Fruit fly (Drosophila melanogaster) whole organism, wandering third instar larva: ENCODE data around the gene CG10959.

Source experiments
- Abd-B ChIP-seq: fragments of >200 bp; optimal IDR thresholded peaks from 2 replicates; lab custom pipeline; 2017; ENCODE audit warnings: missing biosample characterization, missing genetic modification characterization
- CG32264 ChIP-seq: fragments of 200-800 bp; sonication (Bioruptor generic); optimal IDR thresholded peaks from 2 replicates; lab custom pipeline; 2016; ENCODE audit warnings: missing biosample characterization, missing genetic modification characterization
- CG9705 ChIP-seq: fragments of 200-800 bp; sonication (Bioruptor generic); optimal IDR thresholded peaks from 2 replicates; lab custom pipeline; 2018; ENCODE audit warnings: missing biosample characterization, mild to moderate bottlenecking, missing genetic modification characterization
- CrebA ChIP-seq: fragments of 200-800 bp; sonication (Bioruptor generic); optimal IDR thresholded peaks from 2 replicates; lab custom pipeline; 2016; ENCODE audit warnings: missing biosample characterization, mild to moderate bottlenecking, missing genetic modification characterization, borderline replicate concordance
- Dif ChIP-seq: fragments of 200-275, 200-300 bp; sonication (Bioruptor generic); optimal IDR thresholded peaks from 2 replicates; lab custom pipeline; 2018; ENCODE audit warnings: missing biosample characterization, missing genetic modification characterization; ENCODE audit not compliant: partially characterized antibody
- GATAd ChIP-seq: sonication (Bioruptor generic); optimal IDR thresholded peaks from 2 replicates; lab custom pipeline; 2016; ENCODE audit warnings: missing biosample characterization, missing genetic modification characterization
- HLH106 ChIP-seq: fragments of 200-800 bp; optimal IDR thresholded peaks from 3 replicates; lab custom pipeline; 2019; ENCODE audit warnings: missing biosample characterization, mild to moderate bottlenecking, missing genetic modification characterization, moderate library complexity
- Hnf4 ChIP-seq: fragments of 200-800 bp; sonication (Bioruptor generic); optimal IDR thresholded peaks from 2 replicates; lab custom pipeline; 2016; ENCODE audit warnings: missing biosample characterization, mild to moderate bottlenecking, missing genetic modification characterization
- Hr78 ChIP-seq: fragments of >200 bp; optimal IDR thresholded peaks from 2 replicates; lab custom pipeline; 2017; ENCODE audit warnings: missing biosample characterization, missing genetic modification characterization
- Hr83 ChIP-seq: fragments of 200-300 bp; sonication (Bioruptor generic); optimal IDR thresholded peaks from 2 replicates; lab custom pipeline; 2016; ENCODE audit warnings: missing biosample characterization, mild to moderate bottlenecking, missing genetic modification characterization, moderate library complexity; ENCODE audit not compliant: poor library complexity, severe bottlenecking
- Jra ChIP-seq: sonication (Bioruptor generic); optimal IDR thresholded peaks from 2 replicates; lab custom pipeline; 2016; ENCODE audit warnings: missing biosample characterization, missing genetic modification characterization
- Mio ChIP-seq: sonication (Bioruptor generic); optimal IDR thresholded peaks from 2 replicates; lab custom pipeline; 2016; ENCODE audit warnings: missing biosample characterization, missing genetic modification characterization
- Myc ChIP-seq: fragments of >200 bp; optimal IDR thresholded peaks from 2 replicates; lab custom pipeline; 2017
- Rel ChIP-seq, 2 experiments: fragments of 200-800 bp; sonication (Bioruptor generic) in 1 of 2; optimal IDR thresholded peaks; 2 replicates in 1 of 2; 3 replicates in 1 of 2; lab custom pipeline; 2016 to 2019; ENCODE audit warnings: mild to moderate bottlenecking in 2 of 2, missing biosample characterization in 2 of 2, missing genetic modification characterization in 2 of 2, moderate library complexity in 1 of 2
- Sp1 ChIP-seq: fragments of 200-800 bp; sonication (Bioruptor generic); optimal IDR thresholded peaks from 3 replicates; lab custom pipeline; 2019; ENCODE audit warnings: missing biosample characterization, mild to moderate bottlenecking, missing genetic modification characterization, moderate library complexity
- br ChIP-seq: fragments of 200-800 bp; sonication (Bioruptor generic); optimal IDR thresholded peaks from 2 replicates; lab custom pipeline; 2016; ENCODE audit warnings: missing biosample characterization, missing genetic modification characterization
- brk ChIP-seq: fragments of 200-800 bp; sonication (Bioruptor generic); optimal IDR thresholded peaks from 2 replicates; lab custom pipeline; 2016; ENCODE audit warnings: missing biosample characterization, mild to moderate bottlenecking, missing genetic modification characterization
- dl ChIP-seq, 2 experiments: fragments of 175-275, 200-275 bp in 1 of 2; fragments of 200-275 bp in 1 of 2; sonication (Bioruptor generic); optimal IDR thresholded peaks; lab custom pipeline; 2018; ENCODE audit warnings: mild to moderate bottlenecking in 2 of 2, missing biosample characterization in 2 of 2, missing genetic modification characterization in 2 of 2, moderate library complexity in 2 of 2; ENCODE audit not compliant: partially characterized antibody in 2 of 2, insufficient read depth in 1 of 2
- dmrt93B ChIP-seq: fragments of 200-800 bp; sonication (Bioruptor generic); optimal IDR thresholded peaks from 2 replicates; lab custom pipeline; 2018; ENCODE audit warnings: missing biosample characterization, mild to moderate bottlenecking, missing genetic modification characterization
- dsf ChIP-seq: sonication (Bioruptor generic); optimal IDR thresholded peaks from 2 replicates; lab custom pipeline; 2016; ENCODE audit warnings: missing biosample characterization, missing genetic modification characterization, borderline replicate concordance
- ey ChIP-seq: fragments of 200-800 bp; sonication (Bioruptor generic); optimal IDR thresholded peaks from 2 replicates; lab custom pipeline; 2016; ENCODE audit warnings: missing biosample characterization, missing genetic modification characterization
- h ChIP-seq: fragments of 200-800 bp; sonication (Bioruptor generic); optimal IDR thresholded peaks from 3 replicates; lab custom pipeline; 2016; ENCODE audit warnings: missing biosample characterization, mild to moderate bottlenecking, missing genetic modification characterization
- jim ChIP-seq: fragments of 175-275, 200-325 bp; sonication (Bioruptor generic); optimal IDR thresholded peaks from 2 replicates; lab custom pipeline; 2016; ENCODE audit warnings: missing biosample characterization, mild to moderate bottlenecking, missing genetic modification characterization
- lola ChIP-seq: fragments of >200 bp; optimal IDR thresholded peaks from 2 replicates; lab custom pipeline; 2017; ENCODE audit warnings: missing biosample characterization, missing genetic modification characterization
- psq ChIP-seq: fragments of 200-800 bp; sonication (Bioruptor generic); optimal IDR thresholded peaks from 3 replicates; lab custom pipeline; 2017; ENCODE audit warnings: missing biosample characterization, mild to moderate bottlenecking, missing genetic modification characterization, moderate library complexity
- rgr ChIP-seq: fragments of 200-800 bp; sonication (Bioruptor generic); optimal IDR thresholded peaks from 3 replicates; lab custom pipeline; 2016; ENCODE audit warnings: missing biosample characterization, mild to moderate bottlenecking, missing genetic modification characterization
- sage ChIP-seq: fragments of 200-800 bp; sonication (Bioruptor generic); optimal IDR thresholded peaks from 2 replicates; lab custom pipeline; 2016; ENCODE audit warnings: missing biosample characterization, mild to moderate bottlenecking, missing genetic modification characterization
- sv ChIP-seq: fragments of 200-800 bp; sonication (Bioruptor generic); optimal IDR thresholded peaks from 3 replicates; lab custom pipeline; 2016; ENCODE audit warnings: missing biosample characterization, missing genetic modification characterization
- usp ChIP-seq: fragments of >200 bp; optimal IDR thresholded peaks from 2 replicates; lab custom pipeline; 2017; ENCODE audit warnings: missing biosample characterization, missing genetic modification characterization
- woc ChIP-seq: sonication (Bioruptor generic); optimal IDR thresholded peaks from 2 replicates; lab custom pipeline; 2016; ENCODE audit warnings: missing biosample characterization, mild to moderate bottlenecking, missing genetic modification characterization

The CG10959 gene

DNA sequence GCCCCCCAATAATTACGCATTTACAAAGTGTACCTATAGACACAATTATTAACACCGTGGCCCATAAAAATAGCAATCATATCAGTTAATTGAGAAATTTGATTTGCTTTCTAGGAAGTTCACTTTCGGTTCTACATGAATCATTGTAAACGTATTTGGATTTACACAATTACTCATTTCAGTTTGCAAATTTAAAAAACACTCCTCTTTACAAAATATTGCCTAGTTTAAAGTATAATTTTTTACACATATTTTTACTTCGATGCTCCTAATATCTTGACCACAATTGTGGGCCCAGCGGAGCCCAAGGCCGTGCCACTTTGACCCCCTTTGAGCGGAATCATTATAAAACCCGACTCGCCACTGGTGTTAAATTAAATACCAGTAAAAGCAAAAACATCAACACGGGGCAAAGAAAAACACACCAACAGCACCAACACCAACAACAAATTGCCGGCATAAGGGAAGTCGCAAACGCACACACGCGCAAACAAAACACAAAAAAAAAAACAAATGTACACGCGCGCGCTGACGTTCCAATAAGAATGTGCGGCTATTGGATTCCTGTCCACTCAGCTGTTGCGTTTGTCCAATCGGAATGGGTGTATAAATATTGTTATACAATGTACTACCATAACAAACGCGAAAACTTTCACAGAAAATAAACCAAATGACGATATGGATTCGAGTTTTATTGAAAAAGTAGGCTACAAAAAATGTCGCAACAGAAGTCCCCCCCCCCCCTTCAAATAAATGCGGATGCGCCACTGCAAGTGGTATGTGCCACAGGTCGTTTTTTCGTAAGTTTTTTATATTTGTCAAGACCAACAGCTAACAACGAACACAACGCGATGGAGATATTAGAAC lies 33.9 kb upstream of the CG10959 start:
- TF ChIP-seq Sp1 (GFP tag; lab: Kevin White, UChicago) (peak; percentile 19), HLH106 (tag; lab: Kevin White, UChicago) (peak; percentile 29), br (GFP tag; lab: Kevin White, UChicago) (peak; percentile 31), Hr83 (no peak), Hnf4 (GFP tag; lab: Kevin White, UChicago) (peak; percentile 26), jim (GFP tag; lab: Kevin White, UChicago) (no peak), usp (GFP tag; lab: Kevin White, UChicago) (no peak), woc (GFP tag; lab: Kevin White, UChicago) (peak; percentile 25), Abd-B (GFP tag; lab: Kevin White, UChicago) (no peak), dmrt93B (GFP tag; lab: Kevin White, UChicago) (no peak), Mio (no peak), psq (GFP tag; lab: Kevin White, UChicago) (peak; percentile 7), lola (GFP tag; lab: Kevin White, UChicago) (no peak), Hr78 (GFP tag; lab: Kevin White, UChicago) (no peak), rgr (peak; percentile 37), sv (GFP tag; lab: Kevin White, UChicago) (peak; percentile 3), h (GFP tag; lab: Kevin White, UChicago) (peak; percentile 20)

DNA sequence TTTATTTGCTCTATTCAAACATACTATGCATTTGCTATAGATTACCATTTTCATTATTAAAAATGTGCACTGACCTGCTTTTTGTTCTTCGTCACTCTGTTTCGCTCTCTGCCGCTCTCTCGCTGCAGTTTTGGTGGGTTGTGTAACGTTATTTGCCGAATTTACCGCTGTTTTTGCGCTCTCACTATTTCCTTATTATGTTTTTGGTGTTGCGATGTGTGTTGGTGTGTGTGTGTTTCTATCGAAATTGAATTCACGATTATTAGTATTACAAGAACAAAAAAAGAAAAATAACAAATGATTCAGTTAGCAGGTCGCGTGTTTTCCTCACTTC lies 33.3 kb upstream of the CG10959 start:
- no peak for TF ChIP-seq HLH106 (tag; lab: Kevin White, UChicago)
- TF ChIP-seq Dif (GFP tag; lab: Kevin White, UChicago), result no peak
- TF ChIP-seq dl (GFP tag; optimal IDR thresholded peaks at IDR 0.05; lab: Kevin White, UChicago; ENCODE audit: insufficient read depth in 1 of 2, partially characterized antibody in 2 of 2), result no peak
- no peak for TF ChIP-seq CrebA
- TF ChIP-seq Jra (GFP tag; lab: Kevin White, UChicago), result no peak
- no peak for TF ChIP-seq CG32264 (GFP tag; lab: Kevin White, UChicago)
- no peak for TF ChIP-seq CG9705 (GFP tag; lab: Kevin White, UChicago)
- no peak for TF ChIP-seq Abd-B (GFP tag; lab: Kevin White, UChicago)
- TF ChIP-seq Hnf4 (GFP tag; lab: Kevin White, UChicago), result no peak
- TF ChIP-seq Mio, result no peak

DNA sequence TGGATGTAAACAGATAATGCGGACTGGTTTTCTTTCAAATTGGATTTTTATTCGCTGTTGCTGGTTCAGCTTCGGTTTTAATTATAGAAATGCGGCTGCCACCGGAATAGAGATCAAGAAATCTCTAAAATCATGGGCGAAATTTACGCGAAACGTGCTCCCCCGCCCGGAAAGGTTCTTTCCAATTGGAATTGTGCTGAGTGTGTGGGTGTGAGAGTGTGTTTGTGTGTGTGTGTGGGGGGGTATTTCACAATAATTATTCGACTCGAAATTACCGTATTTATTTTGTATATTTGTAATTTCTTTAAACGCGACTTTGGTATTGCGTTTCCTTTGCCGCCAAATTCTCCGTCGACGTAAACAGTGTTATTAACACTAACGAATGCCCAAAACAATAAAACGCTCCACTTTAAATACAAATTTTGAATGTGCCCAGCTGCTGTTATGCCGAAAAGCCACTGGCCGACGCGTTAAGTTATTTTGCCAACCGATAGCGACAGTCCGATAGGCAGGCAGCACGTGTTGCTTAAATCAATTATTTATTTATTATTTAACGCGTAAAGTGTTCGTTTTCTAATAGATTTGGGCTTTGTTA lies 32.8 kb upstream of the CG10959 start, which contains the start of gene Gclc:
TSS of gene Gclc (minus strand) at position 431 of the 595 bp plus-strand sequence.
- TF ChIP-seq h (GFP tag; lab: Kevin White, UChicago) (no peak), Rel (GFP tag; optimal IDR thresholded peaks at IDR 0.05; lab: Kevin White, UChicago) (no peak), Rel (tag; optimal IDR thresholded peaks at IDR 0.05; lab: Kevin White, UChicago) (peak; percentile 83), sage (no peak), ey (peak; percentile 3), woc (GFP tag; lab: Kevin White, UChicago) (no peak), rgr (peak; percentile 11), dmrt93B (GFP tag; lab: Kevin White, UChicago) (no peak), psq (GFP tag; lab: Kevin White, UChicago) (no peak), CrebA (no peak), Myc (peak; percentile 48)

DNA sequence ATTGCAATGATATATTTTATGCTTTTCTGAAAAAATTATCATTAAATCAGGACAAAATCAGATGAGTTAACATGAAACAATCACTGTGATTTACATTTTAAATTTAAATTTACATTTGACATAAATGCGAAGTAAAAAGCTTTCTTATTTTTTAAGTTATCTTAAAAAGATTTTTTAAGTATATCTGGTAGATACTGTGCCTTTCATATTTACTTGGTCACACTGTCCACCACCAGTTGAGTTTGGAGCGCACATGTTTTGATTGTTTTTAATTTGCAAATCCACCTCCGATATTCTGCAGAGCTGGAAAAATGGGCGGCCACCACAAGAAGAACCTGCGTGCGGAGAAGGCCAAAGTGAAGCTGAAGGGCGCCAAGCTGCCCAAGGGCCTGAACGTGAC lies 31.8 kb upstream of the CG10959 start, which contains the start of gene CG1575:
TSS of gene CG1575 (plus strand) at position 200 of the 400 bp plus-strand sequence.
- TF ChIP-seq Rel (GFP tag; optimal IDR thresholded peaks at IDR 0.05; lab: Kevin White, UChicago), result no peak
- no peak for TF ChIP-seq Rel (tag; optimal IDR thresholded peaks at IDR 0.05; lab: Kevin White, UChicago)
- TF ChIP-seq brk (GFP tag; lab: Kevin White, UChicago), result no peak
- no peak for TF ChIP-seq dsf (GFP tag; lab: Kevin White, UChicago)
- TF ChIP-seq lola (GFP tag; lab: Kevin White, UChicago), result no peak
- no peak for TF ChIP-seq dmrt93B (GFP tag; lab: Kevin White, UChicago)
- TF ChIP-seq GATAd (GFP tag; lab: Kevin White, UChicago), result no peak
- TF ChIP-seq br (GFP tag; lab: Kevin White, UChicago), result no peak
- no peak for TF ChIP-seq sv (GFP tag; lab: Kevin White, UChicago)
- TF ChIP-seq Jra (GFP tag; lab: Kevin White, UChicago), result no peak
- TF ChIP-seq Myc, result no peak
- no peak for TF ChIP-seq usp (GFP tag; lab: Kevin White, UChicago)
- no peak for TF ChIP-seq Hr83
- TF ChIP-seq Hr78 (GFP tag; lab: Kevin White, UChicago), result no peak
- no peak for TF ChIP-seq dl (GFP tag; optimal IDR thresholded peaks at IDR 0.05; lab: Kevin White, UChicago; ENCODE audit: insufficient read depth in 1 of 2, partially characterized antibody in 2 of 2)
